Worm (Caenorhabditis elegans): ENCODE results near the gene elo-3.

ce11 chrIV:7190409-7190808, 47.1 kb upstream of the elo-3 start:
- no peak for TF ChIP-seq him-1 (tag; optimal IDR thresholded peaks at IDR 0.05)
- TF ChIP-seq dao-5 (tag; optimal IDR thresholded peaks at IDR 0.05): no peak
- TF ChIP-seq W03F9.2 (tag; optimal IDR thresholded peaks at IDR 0.05): no peak

All from whole organism, L4/young adult.